Worm (Caenorhabditis elegans) whole organism, L2 larva: ENCODE results near the gene C06A1.3.
A peak's percentile ranks its signal among the peaks of the same experiment; 100 is the strongest.

ENCODE experiments used
- C34F6.9 ChIP-seq: fragments of 150-350 bp; optimal IDR thresholded peaks from 2 replicates; lab custom pipeline; 2014; ENCODE audit warnings: missing biosample characterization, missing genetic modification characterization
- F13H6.1 ChIP-seq: sonication (generic microtip); optimal IDR thresholded peaks from 2 replicates; lab custom pipeline; 2016; ENCODE audit warnings: missing genetic modification characterization, missing compliant biosample characterization
- R02D3.7 ChIP-seq: fragments of 150-350 bp; optimal IDR thresholded peaks from 2 replicates; lab custom pipeline; 2014; ENCODE audit warnings: missing biosample characterization, missing genetic modification characterization
- Y55F3AM.14 ChIP-seq: fragments of 200-800 bp; sonication (Bioruptor generic); optimal IDR thresholded peaks from 2 replicates; lab custom pipeline; 2018; ENCODE audit warnings: mild to moderate bottlenecking, missing genetic modification characterization, missing compliant biosample characterization
- ZK546.5 ChIP-seq: sonication (generic microtip); optimal IDR thresholded peaks from 2 replicates; lab custom pipeline; 2017; ENCODE audit warnings: missing biosample characterization, missing genetic modification characterization
- aly-2 ChIP-seq: fragments of 150-350 bp; optimal IDR thresholded peaks from 2 replicates; lab custom pipeline; 2014; ENCODE audit warnings: missing biosample characterization, missing genetic modification characterization
- ama-1 ChIP-seq: fragments of 150-350 bp; optimal IDR thresholded peaks from 2 replicates; lab custom pipeline; 2018; ENCODE audit warnings: inconsistent platforms
- blmp-1 ChIP-seq: sonication (generic microtip); optimal IDR thresholded peaks from 2 replicates; lab custom pipeline; 2017; ENCODE audit warnings: missing genetic modification characterization, mild to moderate bottlenecking, missing compliant biosample characterization, antibody characterized with exemption, moderate library complexity; ENCODE audit not compliant: insufficient read depth
- ceh-16 ChIP-seq: fragments of 150-350 bp; optimal IDR thresholded peaks from 2 replicates; lab custom pipeline; 2014; ENCODE audit warnings: missing biosample characterization, missing genetic modification characterization
- crh-2 ChIP-seq: sonication (generic microtip); optimal IDR thresholded peaks from 2 replicates; lab custom pipeline; 2017; ENCODE audit warnings: missing biosample characterization, missing genetic modification characterization
- egl-27 ChIP-seq: sonication (generic microtip); optimal IDR thresholded peaks from 3 replicates; lab custom pipeline; 2017; ENCODE audit warnings: missing biosample characterization, missing genetic modification reagents, missing genetic modification characterization
- elt-1 ChIP-seq: fragments of 150-350 bp; optimal IDR thresholded peaks from 2 replicates; lab custom pipeline; 2014; ENCODE audit warnings: missing biosample characterization, missing genetic modification characterization
- fos-1 ChIP-seq: fragments of 150-350 bp; optimal IDR thresholded peaks from 2 replicates; lab custom pipeline; 2014; ENCODE audit warnings: missing biosample characterization, missing genetic modification characterization
- gmeb-1 ChIP-seq: fragments of 150-350 bp; optimal IDR thresholded peaks from 2 replicates; lab custom pipeline; 2014; ENCODE audit warnings: missing biosample characterization, missing genetic modification characterization
- lin-39 ChIP-seq: fragments of 150-350 bp; optimal IDR thresholded peaks from 2 replicates; lab custom pipeline; 2014; ENCODE audit warnings: missing biosample characterization, missing genetic modification reagents, missing genetic modification characterization
- lsy-2 ChIP-seq, 2 experiments: fragments of 150-350 bp in 1 of 2; sonication (generic microtip) in 1 of 2; optimal IDR thresholded peaks; 2 replicates each; lab custom pipeline; 2014 to 2017; ENCODE audit warnings: missing biosample characterization in 2 of 2, missing genetic modification characterization in 2 of 2
- mab-5 ChIP-seq: fragments of 150-350 bp; optimal IDR thresholded peaks from 2 replicates; lab custom pipeline; 2014; ENCODE audit warnings: missing biosample characterization, missing genetic modification characterization
- mbf-1 ChIP-seq: sonication (generic microtip); optimal IDR thresholded peaks from 2 replicates; lab custom pipeline; 2017; ENCODE audit warnings: missing biosample characterization, missing genetic modification characterization
- nhr-10 ChIP-seq: sonication (generic microtip); optimal IDR thresholded peaks from 2 replicates; lab custom pipeline; 2017; ENCODE audit warnings: missing biosample characterization, missing genetic modification characterization
- nhr-11 ChIP-seq: fragments of 150-350 bp; optimal IDR thresholded peaks from 2 replicates; lab custom pipeline; 2014; ENCODE audit warnings: missing biosample characterization, missing genetic modification characterization
- nhr-12 ChIP-seq: fragments of 150-350 bp; optimal IDR thresholded peaks from 2 replicates; lab custom pipeline; 2014; ENCODE audit warnings: missing biosample characterization, missing genetic modification characterization
- nhr-21 ChIP-seq: fragments of 150-350 bp; optimal IDR thresholded peaks from 2 replicates; lab custom pipeline; 2014; ENCODE audit warnings: missing biosample characterization, missing genetic modification characterization
- nhr-23 ChIP-seq: fragments of 150-350 bp; optimal IDR thresholded peaks from 2 replicates; lab custom pipeline; 2014; ENCODE audit warnings: missing biosample characterization, missing genetic modification reagents, missing genetic modification characterization
- nhr-237 ChIP-seq: fragments of 150-350 bp; optimal IDR thresholded peaks from 2 replicates; lab custom pipeline; 2014; ENCODE audit warnings: missing biosample characterization, missing genetic modification characterization
- nhr-25 ChIP-seq: fragments of 150-350 bp; sonication (generic microtip); optimal IDR thresholded peaks from 3 replicates; lab custom pipeline; 2014; ENCODE audit warnings: missing biosample characterization, missing genetic modification characterization
- nhr-77 ChIP-seq: fragments of 150-350 bp; optimal IDR thresholded peaks from 2 replicates; lab custom pipeline; 2014; ENCODE audit warnings: missing biosample characterization, missing genetic modification characterization
- sma-9 ChIP-seq, 2 experiments: fragments of 150-350 bp in 1 of 2; sonication (generic microtip) in 1 of 2; optimal IDR thresholded peaks; 2 replicates each; lab custom pipeline; 2014 to 2016; ENCODE audit warnings: missing genetic modification characterization in 2 of 2, mild to moderate bottlenecking in 1 of 2, missing biosample characterization in 1 of 2, missing compliant biosample characterization in 1 of 2, missing genetic modification reagents in 1 of 2, moderate library complexity in 1 of 2
- snpc-4 ChIP-seq: fragments of 150-350 bp; optimal IDR thresholded peaks from 2 replicates; lab custom pipeline; 2014; ENCODE audit warnings: missing biosample characterization, missing genetic modification characterization
- unc-39 ChIP-seq: fragments of 150-350 bp; optimal IDR thresholded peaks from 2 replicates; lab custom pipeline; 2014; ENCODE audit warnings: missing biosample characterization, missing genetic modification characterization
- unc-55 ChIP-seq: fragments of 150-350 bp; sonication (generic microtip); optimal IDR thresholded peaks from 3 replicates; lab custom pipeline; 2014; ENCODE audit warnings: missing biosample characterization, missing genetic modification reagents, missing genetic modification characterization
- unc-62 ChIP-seq: fragments of 150-350 bp; optimal IDR thresholded peaks from 2 replicates; lab custom pipeline; 2014; ENCODE audit warnings: missing biosample characterization, missing genetic modification reagents, missing genetic modification characterization
- zag-1 ChIP-seq: fragments of 150-350 bp; optimal IDR thresholded peaks from 2 replicates; lab custom pipeline; 2014; ENCODE audit warnings: missing biosample characterization, missing genetic modification characterization
- ztf-1 ChIP-seq: fragments of 200-800 bp; sonication (Bioruptor generic); conservative IDR thresholded peaks from 2 replicates; pipeline ENCODE4 v1.3.6; 2022; ENCODE audit warnings: missing genetic modification characterization, missing compliant biosample characterization

The C06A1.3 gene

ce11 chrII:10594758-10595157, 22.7 kb downstream of the C06A1.3 start, which contains the start of gene C14A4.6:
TSS of gene C14A4.6 (minus strand) at chrII:10594776.
- peak; percentile 74 for TF ChIP-seq fos-1 (tag; lab: Kevin White, UChicago)
- peak; percentile 54 for TF ChIP-seq crh-2 (tag; lab: Kevin White, UChicago)
- no peak for TF ChIP-seq ztf-1 (GFP tag; lab: Robert Waterston, UW)
- TF ChIP-seq nhr-25 = no peak
- TF ChIP-seq snpc-4 (tag; lab: Kevin White, UChicago) = no peak

ce11 chrII:10596462-10596861, 24.4 kb downstream of the C06A1.3 start, which contains the start of gene C14A4.7:
TSS of gene C14A4.7 (minus strand) at chrII:10596562.
- TF ChIP-seq unc-62 = no peak
- no peak for TF ChIP-seq C34F6.9 (tag; lab: Kevin White, UChicago)
- no peak for TF ChIP-seq lin-39 (tag; lab: Kevin White, UChicago)
- peak; percentile 37 for TF ChIP-seq fos-1 (tag; lab: Kevin White, UChicago)
- no peak for TF ChIP-seq elt-1 (tag; lab: Kevin White, UChicago)
- TF ChIP-seq gmeb-1 (tag; lab: Kevin White, UChicago) = no peak
- TF ChIP-seq, all 48 proteins: peak for 1

- TF ChIP-seq Y55F3AM.14 (GFP tag; lab: Kevin White, UChicago) (no peak), unc-55 (GFP tag; lab: Kevin White, UChicago) (no peak), aly-2 (tag; lab: Kevin White, UChicago) (no peak), R02D3.7 (tag; lab: Kevin White, UChicago) (no peak)
Observed at ce11 chrII:10598039-10598438, 26.0 kb downstream of the C06A1.3 start, which contains the start of gene C14A4.8. TSS of gene C14A4.8 (minus strand) at chrII:10598139.

ce11 chrII:10598970-10599369, 26.9 kb downstream of the C06A1.3 start, which contains the start of gene C14A4.9:
TSS of gene C14A4.9 (plus strand) at chrII:10599337.
- TF ChIP-seq ama-1 = no peak
- peak; percentile 26 for TF ChIP-seq blmp-1 (tag; lab: Kevin White, UChicago)
- no peak for TF ChIP-seq unc-62

- TF ChIP-seq aly-2 (tag; lab: Kevin White, UChicago) (no peak), nhr-25 (no peak)
Observed at ce11 chrII:10602184-10602583, 30.1 kb downstream of the C06A1.3 start, which contains the start of gene srv-2. TSS of gene srv-2 (minus strand) at chrII:10602284.

- TF ChIP-seq crh-2 (tag; lab: Kevin White, UChicago) (no peak), lin-39 (tag; lab: Kevin White, UChicago) (no peak), mbf-1 (no peak), fos-1 (tag; lab: Kevin White, UChicago) (no peak), ceh-16 (tag; lab: Kevin White, UChicago) (no peak), unc-55 (GFP tag; lab: Kevin White, UChicago) (no peak), C34F6.9 (tag; lab: Kevin White, UChicago) (no peak), nhr-10 (tag; lab: Kevin White, UChicago) (no peak), zag-1 (no peak), aly-2 (tag; lab: Kevin White, UChicago) (no peak), mab-5 (no peak)
Observed at ce11 chrII:10603560-10603959, 31.5 kb downstream of the C06A1.3 start.

ce11 chrII:10605512-10605911, 33.4 kb downstream of the C06A1.3 start, which contains the start of gene taf-13:
TSS of gene taf-13 (minus strand) at chrII:10605612.
- TF ChIP-seq elt-1 (tag; lab: Kevin White, UChicago) = no peak
- no peak for TF ChIP-seq blmp-1 (tag; lab: Kevin White, UChicago)
- no peak for TF ChIP-seq crh-2 (tag; lab: Kevin White, UChicago)

- TF ChIP-seq zag-1 (no peak), aly-2 (tag; lab: Kevin White, UChicago) (no peak), ZK546.5 (tag; lab: Kevin White, UChicago) (no peak), crh-2 (tag; lab: Kevin White, UChicago) (no peak), mbf-1 (no peak), ztf-1 (GFP tag; lab: Robert Waterston, UW) (no peak), nhr-23 (tag; lab: Kevin White, UChicago) (no peak), nhr-77 (tag; lab: Kevin White, UChicago) (no peak), nhr-21 (tag; lab: Kevin White, UChicago) (no peak), nhr-237 (tag; lab: Kevin White, UChicago) (no peak), lin-39 (tag; lab: Kevin White, UChicago) (no peak), unc-62 (no peak), lsy-2 (tag; optimal IDR thresholded peaks at IDR 0.05; lab: Kevin White, UChicago) (peak in 1 of 2 experiments; percentile 58), elt-1 (tag; lab: Kevin White, UChicago) (no peak), ceh-16 (tag; lab: Kevin White, UChicago) (no peak), egl-27 (tag; lab: Kevin White, UChicago) (no peak), nhr-11 (tag; lab: Kevin White, UChicago) (no peak), sma-9 (GFP tag; optimal IDR thresholded peaks at IDR 0.05; lab: Kevin White, UChicago) (no peak), sma-9 (tag; optimal IDR thresholded peaks at IDR 0.05; lab: Kevin White, UChicago) (no peak), Y55F3AM.14 (GFP tag; lab: Kevin White, UChicago) (no peak), nhr-10 (tag; lab: Kevin White, UChicago) (no peak), unc-39 (tag; lab: Kevin White, UChicago) (no peak), mab-5 (no peak), C34F6.9 (tag; lab: Kevin White, UChicago) (peak; percentile 52), F13H6.1 (tag; lab: Kevin White, UChicago) (no peak), nhr-12 (tag; lab: Kevin White, UChicago) (no peak)
Observed at ce11 chrII:10607238-10607961, 35.3 kb downstream of the C06A1.3 start, which contains the start of gene ccm-3. TSS of gene ccm-3 (minus strand) at chrII:10607275.
